Fruit fly (Drosophila melanogaster) Kc167 (cell line): ENCODE measurements around the gene CG9992.

Source experiments
- insv ChIP-seq: fragments of >200 bp; optimal IDR thresholded peaks from 3 replicates; lab custom pipeline; 2018; ENCODE audit warnings: missing external identifiers
- psq ChIP-seq: fragments of >200 bp; optimal IDR thresholded peaks from 2 replicates; lab custom pipeline; 2017; ENCODE audit warnings: missing external identifiers
- ttk ChIP-seq: sonication (Bioruptor generic); optimal IDR thresholded peaks from 2 replicates; lab custom pipeline; 2017; ENCODE audit warnings: missing external identifiers

dm6 chrX:16420878-16421277 lies 36.2 kb upstream of the CG9992 start:
- no peak for TF ChIP-seq insv (lab: Kevin White, UChicago)
- no peak for TF ChIP-seq ttk (lab: Kevin White, UChicago)
- no peak for TF ChIP-seq psq (lab: Kevin White, UChicago)
